Worm (Caenorhabditis elegans) whole organism, L1 larva: ENCODE results near the gene T25E4.1.

ENCODE experiments used
- fkh-8 ChIP-seq: sonication (generic microtip); optimal IDR thresholded peaks from 2 replicates; lab custom pipeline; 2016; ENCODE audit warnings: mild to moderate bottlenecking, missing genetic modification characterization, missing compliant biosample characterization
- hlh-4 ChIP-seq: sonication (generic microtip); optimal IDR thresholded peaks from 2 replicates; lab custom pipeline; 2016; ENCODE audit warnings: mild to moderate bottlenecking, missing genetic modification characterization, missing compliant biosample characterization
- mab-9 ChIP-seq: fragments of 200-800 bp; sonication (Bioruptor generic); IDR thresholded peaks from 2 replicates; pipeline ENCODE4 v1.3.6; 2022; ENCODE audit warnings: missing genetic modification reagents, missing genetic modification characterization, missing compliant biosample characterization
- pag-3 ChIP-seq: sonication (generic microtip); optimal IDR thresholded peaks from 2 replicates; lab custom pipeline; 2017; ENCODE audit warnings: missing genetic modification characterization, mild to moderate bottlenecking, missing compliant biosample characterization, antibody characterized with exemption, borderline replicate concordance; ENCODE audit not compliant: insufficient read depth
- sptf-1 ChIP-seq: fragments of 150-350 bp; optimal IDR thresholded peaks from 2 replicates; lab custom pipeline; 2014; ENCODE audit warnings: missing biosample characterization, missing genetic modification characterization
- swsn-7 ChIP-seq: sonication (generic microtip); optimal IDR thresholded peaks from 2 replicates; lab custom pipeline; 2016; ENCODE audit warnings: missing genetic modification characterization, missing compliant biosample characterization
- unc-30 ChIP-seq: sonication (generic microtip); optimal IDR thresholded peaks from 2 replicates; lab custom pipeline; 2017; ENCODE audit warnings: missing biosample characterization, missing genetic modification characterization

DNA sequence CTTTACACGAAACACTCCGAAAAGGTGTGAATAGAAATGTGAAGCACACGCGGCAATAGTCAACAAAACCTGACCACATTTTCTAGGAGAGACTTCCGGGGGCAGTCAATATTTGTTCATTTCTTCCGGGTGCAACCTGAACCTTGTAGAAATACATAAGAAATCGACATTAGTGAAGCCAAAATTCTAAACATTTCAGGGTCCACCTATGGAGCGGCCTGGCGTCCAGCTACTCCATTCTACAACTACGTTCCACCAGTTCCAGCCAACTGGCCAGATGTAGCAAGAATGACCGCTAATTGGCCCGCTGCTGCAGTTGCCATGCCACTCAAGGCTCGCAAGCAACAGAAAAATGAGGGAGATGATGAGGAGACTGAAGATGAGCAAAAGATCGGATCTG lies 1.1 kb downstream of the T25E4.1 start:
- no peak for TF ChIP-seq swsn-7 (tag; lab: Kevin White, UChicago)
- TF ChIP-seq mab-9 (GFP tag; lab: Robert Waterston, UW) = no peak
- TF ChIP-seq fkh-8 (tag; lab: Kevin White, UChicago) = no peak
- TF ChIP-seq sptf-1 = no peak
- no peak for TF ChIP-seq hlh-4
- no peak for TF ChIP-seq pag-3 (tag; lab: Kevin White, UChicago)
- no peak for TF ChIP-seq unc-30 (tag; lab: Kevin White, UChicago)
